Worm (Caenorhabditis elegans) whole organism, L1 larva: ENCODE measurements around the gene spe-41.

Experiments
- C04F5.9 ChIP-seq: sonication (generic microtip); optimal IDR thresholded peaks from 2 replicates; lab custom pipeline; 2016; ENCODE audit warnings: missing genetic modification characterization, missing compliant biosample characterization
- C34B4.2 ChIP-seq: sonication (generic microtip); optimal IDR thresholded peaks from 2 replicates; lab custom pipeline; 2017; ENCODE audit warnings: mild to moderate bottlenecking, missing genetic modification characterization, missing compliant biosample characterization
- F16B12.6 ChIP-seq: fragments of 150-350 bp; optimal IDR thresholded peaks from 2 replicates; lab custom pipeline; 2014; ENCODE audit warnings: missing biosample characterization, missing genetic modification characterization
- Y116A8C.19 ChIP-seq: sonication (generic microtip); optimal IDR thresholded peaks from 2 replicates; lab custom pipeline; 2016; ENCODE audit warnings: missing compliant biosample characterization, missing genetic modification characterization, borderline replicate concordance
- aha-1 ChIP-seq: fragments of 150-350 bp; optimal IDR thresholded peaks from 2 replicates; lab custom pipeline; 2014; ENCODE audit warnings: missing biosample characterization, missing genetic modification characterization
- alr-1 ChIP-seq: fragments of 200-800 bp; sonication (Bioruptor generic); optimal IDR thresholded peaks from 2 replicates; lab custom pipeline; 2018; ENCODE audit warnings: borderline replicate concordance, mild to moderate bottlenecking, missing genetic modification characterization, missing compliant biosample characterization
- aly-2 ChIP-seq: fragments of 150-350 bp; optimal IDR thresholded peaks from 2 replicates; lab custom pipeline; 2014; ENCODE audit warnings: missing biosample characterization, missing genetic modification characterization
- blmp-1 ChIP-seq: fragments of 150-350 bp; optimal IDR thresholded peaks from 2 replicates; lab custom pipeline; 2014; ENCODE audit warnings: missing biosample characterization, missing genetic modification characterization
- ces-1 ChIP-seq: fragments of 150-350 bp; optimal IDR thresholded peaks from 2 replicates; lab custom pipeline; 2014; ENCODE audit warnings: missing biosample characterization, missing genetic modification reagents, missing genetic modification characterization
- dpl-1 ChIP-seq, 3 experiments: fragments of 150-350 bp in 2 of 3; sonication (generic microtip) in 1 of 3; optimal IDR thresholded peaks; 2 replicates each; lab custom pipeline; 2014 to 2017; ENCODE audit warnings: missing biosample characterization in 3 of 3, missing genetic modification characterization in 3 of 3, missing genetic modification reagents in 3 of 3
- efl-1 ChIP-seq, 4 experiments: fragments of 150-350 bp; optimal IDR thresholded peaks in 3 of 4; peaks in 1 of 4; 1 replicate in 1 of 4; 2 replicates in 3 of 4; lab custom pipeline; 2014; ENCODE audit warnings: missing biosample characterization in 2 of 4, missing genetic modification characterization in 2 of 4, missing genetic modification reagents in 2 of 4
- egl-13 ChIP-seq: sonication (generic microtip); optimal IDR thresholded peaks from 2 replicates; lab custom pipeline; 2016; ENCODE audit warnings: missing genotype, missing genetic modification reagents, missing genetic modification characterization, missing compliant biosample characterization
- ets-5 ChIP-seq: fragments of 200-800 bp; sonication (Bioruptor generic); IDR thresholded peaks from 2 replicates; pipeline ENCODE4 v1.3.6; 2022; ENCODE audit warnings: missing genetic modification characterization, missing compliant biosample characterization
- fkh-10 ChIP-seq: sonication (generic microtip); optimal IDR thresholded peaks from 2 replicates; lab custom pipeline; 2017; ENCODE audit warnings: missing biosample characterization, missing genetic modification reagents, missing genetic modification characterization
- isw-1 ChIP-seq: fragments of 200-800 bp; sonication (Bioruptor generic); IDR thresholded peaks from 2 replicates; pipeline ENCODE4 v1.3.6; 2022; ENCODE audit warnings: missing genetic modification characterization, missing compliant biosample characterization
- jun-1 ChIP-seq: fragments of 150-350 bp; optimal IDR thresholded peaks from 2 replicates; lab custom pipeline; 2014; ENCODE audit warnings: missing biosample characterization, missing genetic modification reagents, missing genetic modification characterization
- lir-3 ChIP-seq: sonication (generic microtip); optimal IDR thresholded peaks from 2 replicates; lab custom pipeline; 2016; ENCODE audit warnings: mild to moderate bottlenecking, missing genetic modification characterization, moderate library complexity, missing compliant biosample characterization; ENCODE audit not compliant: poor library complexity
- nhr-237 ChIP-seq: fragments of 150-350 bp; optimal IDR thresholded peaks from 2 replicates; lab custom pipeline; 2014; ENCODE audit warnings: missing biosample characterization, missing genetic modification characterization
- nhr-47 ChIP-seq: sonication (generic microtip); optimal IDR thresholded peaks from 2 replicates; lab custom pipeline; 2016; ENCODE audit warnings: mild to moderate bottlenecking, missing genetic modification characterization, moderate library complexity, missing compliant biosample characterization
- nhr-71 ChIP-seq: sonication (generic microtip); optimal IDR thresholded peaks from 2 replicates; lab custom pipeline; 2016; ENCODE audit warnings: mild to moderate bottlenecking, missing genetic modification characterization, moderate library complexity, missing compliant biosample characterization
- nhr-77 ChIP-seq: fragments of 150-350 bp; optimal IDR thresholded peaks from 2 replicates; lab custom pipeline; 2014; ENCODE audit warnings: missing biosample characterization, missing genetic modification characterization
- nhr-84 ChIP-seq: sonication (generic microtip); optimal IDR thresholded peaks from 2 replicates; lab custom pipeline; 2017; ENCODE audit warnings: missing biosample characterization, missing genetic modification characterization
- nhr-90 ChIP-seq: sonication (generic microtip); optimal IDR thresholded peaks from 2 replicates; lab custom pipeline; 2016; ENCODE audit warnings: mild to moderate bottlenecking, missing genetic modification characterization, missing compliant biosample characterization; ENCODE audit not compliant: poor library complexity
- pax-3 ChIP-seq: fragments of 200-800 bp; sonication (Bioruptor generic); optimal IDR thresholded peaks from 2 replicates; lab custom pipeline; 2018; ENCODE audit warnings: mild to moderate bottlenecking, missing genetic modification characterization, moderate library complexity, missing compliant biosample characterization
- skn-1 ChIP-seq: fragments of 150-350 bp; optimal IDR thresholded peaks from 2 replicates; lab custom pipeline; 2014; ENCODE audit warnings: missing biosample characterization, missing genetic modification characterization
- sptf-1 ChIP-seq: fragments of 150-350 bp; optimal IDR thresholded peaks from 2 replicates; lab custom pipeline; 2014; ENCODE audit warnings: missing biosample characterization, missing genetic modification characterization
- tlp-1 ChIP-seq: fragments of 150-350 bp; optimal IDR thresholded peaks from 2 replicates; lab custom pipeline; 2014; ENCODE audit warnings: missing biosample characterization, missing genetic modification characterization
- unc-130 ChIP-seq: fragments of 150-350 bp; optimal IDR thresholded peaks from 2 replicates; lab custom pipeline; 2017; ENCODE audit warnings: missing biosample characterization, missing genetic modification characterization, inconsistent platforms
- unc-86 ChIP-seq: sonication (generic microtip); optimal IDR thresholded peaks from 2 replicates; lab custom pipeline; 2016; ENCODE audit warnings: missing genetic modification characterization, missing compliant biosample characterization
- vab-15 ChIP-seq: sonication (generic microtip); optimal IDR thresholded peaks from 2 replicates; lab custom pipeline; 2017; ENCODE audit warnings: missing genotype, mild to moderate bottlenecking, missing genetic modification characterization, missing compliant biosample characterization
- zag-1 ChIP-seq: fragments of 150-350 bp; optimal IDR thresholded peaks from 2 replicates; lab custom pipeline; 2014; ENCODE audit warnings: missing biosample characterization, missing genetic modification characterization

spe-41 gene

ce11 chrIII:3389426-3390020, 54.5 kb downstream of the spe-41 start, which contains the start of the genes elmd-1 and hecw-1 (continued):
- TF ChIP-seq isw-1 (GFP tag; lab: Robert Waterston, UW) = peak; percentile 17
- no peak for TF ChIP-seq tlp-1 (tag; lab: Kevin White, UChicago)
- TF ChIP-seq unc-86 (tag; lab: Kevin White, UChicago) = peak; percentile 45
- no peak for TF ChIP-seq sptf-1 (tag; lab: Kevin White, UChicago)
- TF ChIP-seq aly-2 (tag; lab: Kevin White, UChicago) = no peak
- TF ChIP-seq skn-1 (tag; lab: Kevin White, UChicago) = no peak
- TF ChIP-seq efl-1 (optimal IDR thresholded peaks at IDR 0.05; lab: Kevin White, UChicago) = peak; percentile 40 to 50
- TF ChIP-seq efl-1 (GFP tag; optimal IDR thresholded peaks at IDR 0.05 in 1 of 2; lab: Kevin White, UChicago) = peak in 1 of 2 experiments; percentile 87
- no peak for TF ChIP-seq pax-3 (tag; lab: Kevin White, UChicago)
- peak; percentile 28 for TF ChIP-seq C04F5.9 (tag; lab: Kevin White, UChicago)
- TF ChIP-seq C34B4.2 (tag; lab: Kevin White, UChicago) = no peak
- TF ChIP-seq nhr-77 (tag; lab: Kevin White, UChicago) = peak; percentile 14
- TF ChIP-seq vab-15 = no peak
- TF ChIP-seq fkh-10 (GFP tag; lab: Kevin White, UChicago) = no peak
- TF ChIP-seq jun-1 (tag; lab: Kevin White, UChicago) = no peak
- TF ChIP-seq dpl-1 (GFP tag; optimal IDR thresholded peaks at IDR 0.05; lab: Kevin White, UChicago) = peak in 1 of 3 experiments; percentile 38
- no peak for TF ChIP-seq blmp-1 (tag; lab: Kevin White, UChicago)
- no peak for TF ChIP-seq egl-13 (tag; lab: Kevin White, UChicago)
- TF ChIP-seq alr-1 (tag; lab: Kevin White, UChicago) = no peak
- TF ChIP-seq lir-3 (tag; lab: Kevin White, UChicago) = no peak
- no peak for TF ChIP-seq ces-1 (GFP tag; lab: Kevin White, UChicago)
- TF ChIP-seq zag-1 (tag; lab: Kevin White, UChicago) = no peak
- TF ChIP-seq nhr-47 (tag; lab: Kevin White, UChicago) = peak; percentile 67
- peak; percentile 66 for TF ChIP-seq nhr-71
- TF ChIP-seq F16B12.6 (tag; lab: Kevin White, UChicago) = no peak
- no peak for TF ChIP-seq Y116A8C.19
- TF ChIP-seq unc-130 = no peak
- no peak for TF ChIP-seq nhr-237 (tag; lab: Kevin White, UChicago)
- TF ChIP-seq ets-5 (GFP tag; lab: Robert Waterston, UW) = no peak
- peak; percentile 64 for TF ChIP-seq nhr-90 (tag; lab: Kevin White, UChicago)
- TF ChIP-seq aha-1 = no peak
- no peak for TF ChIP-seq nhr-84 (tag; lab: Kevin White, UChicago)
